Worm (Caenorhabditis elegans) whole organism, late embryonic: ENCODE results near the gene ugt-10.

Experiments
- C08G9.2 ChIP-seq: sonication (generic microtip); optimal IDR thresholded peaks from 2 replicates; lab custom pipeline; 2016; ENCODE audit warnings: mild to moderate bottlenecking, missing genetic modification characterization, moderate library complexity, missing compliant biosample characterization
- C38D4.7 ChIP-seq: fragments of 200-800 bp; sonication (Bioruptor generic); optimal IDR thresholded peaks from 2 replicates; lab custom pipeline; 2018; ENCODE audit warnings: mild to moderate bottlenecking, missing genetic modification characterization, moderate library complexity, missing compliant biosample characterization
- K02D7.2 ChIP-seq: sonication (generic microtip); optimal IDR thresholded peaks from 2 replicates; lab custom pipeline; 2017; ENCODE audit warnings: mild to moderate bottlenecking, missing genetic modification characterization, missing compliant biosample characterization
- T23F11.4 ChIP-seq: fragments of 200-800 bp; sonication (Bioruptor generic); optimal IDR thresholded peaks from 2 replicates; lab custom pipeline; 2018; ENCODE audit warnings: mild to moderate bottlenecking, missing genetic modification characterization, missing compliant biosample characterization
- Y22D7AL.16 ChIP-seq: sonication (generic microtip); optimal IDR thresholded peaks from 2 replicates; lab custom pipeline; 2016; ENCODE audit warnings: missing genetic modification characterization, missing compliant biosample characterization
- ahr-1 ChIP-seq: sonication (generic microtip); optimal IDR thresholded peaks from 2 replicates; lab custom pipeline; 2016; ENCODE audit warnings: missing genetic modification characterization, missing compliant biosample characterization
- ama-1 ChIP-seq: fragments of 150-350 bp; optimal IDR thresholded peaks from 2 replicates; lab custom pipeline; 2014
- ceh-18 ChIP-seq: sonication (generic microtip); optimal IDR thresholded peaks from 2 replicates; lab custom pipeline; 2016; ENCODE audit warnings: missing genetic modification characterization, missing compliant biosample characterization
- ceh-19 ChIP-seq: fragments of 200-800 bp; sonication (Bioruptor generic); optimal IDR thresholded peaks from 2 replicates; lab custom pipeline; 2018; ENCODE audit warnings: mild to moderate bottlenecking, missing genetic modification characterization, missing compliant biosample characterization
- ceh-31 ChIP-seq: sonication (generic microtip); optimal IDR thresholded peaks from 2 replicates; lab custom pipeline; 2016; ENCODE audit warnings: missing genetic modification characterization, missing compliant biosample characterization
- ceh-34 ChIP-seq: sonication (generic microtip); optimal IDR thresholded peaks from 2 replicates; lab custom pipeline; 2016; ENCODE audit warnings: mild to moderate bottlenecking, missing genetic modification characterization, missing compliant biosample characterization
- ceh-48 ChIP-seq: sonication (generic microtip); optimal IDR thresholded peaks from 2 replicates; lab custom pipeline; 2016; ENCODE audit warnings: missing genetic modification characterization, inconsistent platforms, missing compliant biosample characterization
- ceh-6 ChIP-seq: fragments of 200-800 bp; sonication (Bioruptor generic); optimal IDR thresholded peaks from 2 replicates; lab custom pipeline; 2018; ENCODE audit warnings: mild to moderate bottlenecking, missing genetic modification characterization, missing compliant biosample characterization
- ceh-9 ChIP-seq: sonication (generic microtip); optimal IDR thresholded peaks from 2 replicates; lab custom pipeline; 2016; ENCODE audit warnings: mild to moderate bottlenecking, missing genetic modification characterization, inconsistent platforms, missing compliant biosample characterization
- dmd-4 ChIP-seq: sonication (generic microtip); optimal IDR thresholded peaks from 2 replicates; lab custom pipeline; 2016; ENCODE audit warnings: borderline replicate concordance, missing genetic modification characterization, missing compliant biosample characterization
- dve-1 ChIP-seq: sonication (generic microtip); optimal IDR thresholded peaks from 2 replicates; lab custom pipeline; 2017; ENCODE audit warnings: antibody characterized with exemption, mild to moderate bottlenecking, missing genetic modification characterization, missing compliant biosample characterization
- elt-2 ChIP-seq: sonication (generic microtip); optimal IDR thresholded peaks from 2 replicates; lab custom pipeline; 2016; ENCODE audit warnings: missing genetic modification reagents, missing genetic modification characterization, missing compliant biosample characterization
- elt-4 ChIP-seq: sonication (generic microtip); optimal IDR thresholded peaks from 2 replicates; lab custom pipeline; 2016; ENCODE audit warnings: missing genetic modification characterization, missing compliant biosample characterization
- fkh-6 ChIP-seq: sonication (generic microtip); optimal IDR thresholded peaks from 2 replicates; lab custom pipeline; 2016; ENCODE audit warnings: missing genetic modification characterization, missing compliant biosample characterization
- hlh-30 ChIP-seq: sonication (generic microtip); optimal IDR thresholded peaks from 2 replicates; lab custom pipeline; 2017; ENCODE audit warnings: antibody characterized with exemption, missing genetic modification characterization, missing compliant biosample characterization; ENCODE audit not compliant: insufficient read depth
- hlh-6 ChIP-seq: sonication (generic microtip); optimal IDR thresholded peaks from 2 replicates; lab custom pipeline; 2016; ENCODE audit warnings: missing genotype, missing genetic modification characterization, missing compliant biosample characterization
- hlh-8 ChIP-seq: sonication (generic microtip); optimal IDR thresholded peaks from 2 replicates; lab custom pipeline; 2016; ENCODE audit warnings: missing genotype, missing genetic modification characterization, missing compliant biosample characterization
- lin-11 ChIP-seq: fragments of 200-800 bp; sonication (Bioruptor generic); optimal IDR thresholded peaks from 2 replicates; lab custom pipeline; 2018; ENCODE audit warnings: mild to moderate bottlenecking, missing genetic modification characterization, missing compliant biosample characterization
- mec-3 ChIP-seq: sonication (generic microtip); optimal IDR thresholded peaks from 2 replicates; lab custom pipeline; 2016; ENCODE audit warnings: borderline replicate concordance, missing genetic modification characterization, missing compliant biosample characterization
- nfya-1 ChIP-seq: sonication (generic microtip); optimal IDR thresholded peaks from 2 replicates; lab custom pipeline; 2017; ENCODE audit warnings: missing genetic modification characterization, mild to moderate bottlenecking, missing compliant biosample characterization, antibody characterized with exemption, moderate library complexity
- nhr-11 ChIP-seq: fragments of 150-350 bp; optimal IDR thresholded peaks from 2 replicates; lab custom pipeline; 2014; ENCODE audit warnings: missing biosample characterization, missing genetic modification characterization
- pag-3 ChIP-seq: sonication (generic microtip); optimal IDR thresholded peaks from 2 replicates; lab custom pipeline; 2016; ENCODE audit warnings: missing compliant biosample characterization, missing genetic modification characterization, borderline replicate concordance
- pat-9 ChIP-seq: fragments of 200-800 bp; sonication (Bioruptor generic); optimal IDR thresholded peaks from 2 replicates; lab custom pipeline; 2018; ENCODE audit warnings: mild to moderate bottlenecking, missing genetic modification characterization, moderate library complexity, missing compliant biosample characterization
- pha-2 ChIP-seq: sonication (generic microtip); optimal IDR thresholded peaks from 2 replicates; lab custom pipeline; 2017; ENCODE audit warnings: mild to moderate bottlenecking, missing genetic modification characterization, missing compliant biosample characterization
- pha-4 ChIP-seq: fragments of 150-350 bp; optimal IDR thresholded peaks from 2 replicates; lab custom pipeline; 2018; ENCODE audit warnings: missing biosample characterization, missing genetic modification reagents, missing genetic modification characterization
- pqm-1 ChIP-seq: sonication (generic microtip); optimal IDR thresholded peaks from 2 replicates; lab custom pipeline; 2016; ENCODE audit warnings: missing genetic modification characterization, missing compliant biosample characterization
- rnt-1 ChIP-seq: sonication (generic microtip); optimal IDR thresholded peaks from 2 replicates; lab custom pipeline; 2016; ENCODE audit warnings: missing genetic modification characterization, missing compliant biosample characterization
- tbx-2 ChIP-seq: sonication (generic microtip); optimal IDR thresholded peaks from 2 replicates; lab custom pipeline; 2016; ENCODE audit warnings: missing genetic modification characterization, missing compliant biosample characterization
- ttx-3 ChIP-seq: sonication (generic microtip); optimal IDR thresholded peaks from 2 replicates; lab custom pipeline; 2016; ENCODE audit warnings: missing genetic modification reagents, missing genetic modification characterization, missing compliant biosample characterization
- unc-55 ChIP-seq: sonication (generic microtip); optimal IDR thresholded peaks from 2 replicates; lab custom pipeline; 2017; ENCODE audit warnings: missing biosample characterization, missing genetic modification reagents, missing genetic modification characterization
- zip-5 ChIP-seq: sonication (generic microtip); optimal IDR thresholded peaks from 2 replicates; lab custom pipeline; 2016; ENCODE audit warnings: missing genetic modification characterization, missing compliant biosample characterization
- ztf-16 ChIP-seq: sonication (generic microtip); optimal IDR thresholded peaks from 2 replicates; lab custom pipeline; 2017; ENCODE audit warnings: missing genetic modification characterization, missing compliant biosample characterization

The ugt-10 gene

DNA sequence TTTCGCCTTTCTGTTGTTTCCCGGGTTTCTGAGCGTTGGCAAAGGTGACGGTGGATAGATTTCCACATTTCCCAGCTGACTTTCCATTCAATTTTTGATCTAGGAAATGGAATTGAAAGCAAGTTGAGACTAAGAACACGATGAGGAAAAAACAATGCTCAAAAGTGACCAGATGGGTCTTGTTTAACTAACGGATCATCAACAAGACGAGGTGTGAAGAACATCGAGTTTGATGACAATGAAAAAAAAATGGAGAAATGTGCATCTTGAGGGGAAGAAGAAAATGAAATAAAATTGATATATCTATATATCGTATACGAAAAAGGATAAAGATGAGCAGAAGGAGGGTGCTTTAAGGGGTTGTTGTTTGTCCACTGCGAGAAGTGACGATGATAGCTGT is 22.3 kb downstream of the ugt-10 start, which contains the start of gene T19H12.6:
T19H12.6 (minus strand) TSS at position 101 of the 400 bp plus-strand sequence.
- no peak for TF ChIP-seq dve-1 (tag; lab: Kevin White, UChicago)
- TF ChIP-seq hlh-30 (tag; lab: Kevin White, UChicago): no peak
- TF ChIP-seq fkh-6 (tag; lab: Kevin White, UChicago): no peak
- no peak for TF ChIP-seq pat-9
- TF ChIP-seq rnt-1 (tag; lab: Kevin White, UChicago): no peak
- no peak for TF ChIP-seq mec-3 (tag; lab: Kevin White, UChicago)

DNA sequence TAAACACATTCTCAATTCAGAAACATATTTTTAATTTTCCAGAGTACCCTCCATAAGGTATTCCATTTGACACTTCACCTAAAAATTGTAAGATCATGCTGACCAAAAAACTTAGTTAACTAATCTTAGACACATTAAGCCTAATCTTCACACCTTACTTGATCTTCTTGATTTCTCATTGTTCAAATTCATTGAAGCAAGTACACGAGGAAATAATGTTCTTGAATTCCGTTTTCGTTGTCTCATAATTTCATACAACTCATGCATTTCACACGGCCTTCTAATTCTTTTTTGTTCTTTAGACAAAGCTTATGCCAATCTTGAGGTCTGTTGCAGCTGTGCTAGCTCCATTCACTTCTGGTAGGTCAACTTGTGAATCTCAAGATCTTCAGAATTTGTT is 27.9 kb downstream of the ugt-10 start, which contains the start of gene srd-33:
srd-33 (plus strand) TSS at position 301 of the 400 bp plus-strand sequence.
- TF ChIP-seq nfya-1 (tag; lab: Kevin White, UChicago) (no peak), C08G9.2 (tag; lab: Kevin White, UChicago) (no peak), pqm-1 (tag; lab: Kevin White, UChicago) (no peak), ttx-3 (tag; lab: Kevin White, UChicago) (no peak), ceh-18 (no peak), hlh-6 (tag; lab: Kevin White, UChicago) (no peak), zip-5 (tag; lab: Kevin White, UChicago) (no peak), pat-9 (no peak), C38D4.7 (GFP tag; lab: Kevin White, UChicago) (no peak), ceh-6 (GFP tag; lab: Kevin White, UChicago) (no peak), ceh-19 (GFP tag; lab: Kevin White, UChicago) (no peak), Y22D7AL.16 (tag; lab: Kevin White, UChicago) (no peak), pha-2 (no peak), ztf-16 (tag; lab: Kevin White, UChicago) (no peak), T23F11.4 (GFP tag; lab: Kevin White, UChicago) (no peak)

DNA sequence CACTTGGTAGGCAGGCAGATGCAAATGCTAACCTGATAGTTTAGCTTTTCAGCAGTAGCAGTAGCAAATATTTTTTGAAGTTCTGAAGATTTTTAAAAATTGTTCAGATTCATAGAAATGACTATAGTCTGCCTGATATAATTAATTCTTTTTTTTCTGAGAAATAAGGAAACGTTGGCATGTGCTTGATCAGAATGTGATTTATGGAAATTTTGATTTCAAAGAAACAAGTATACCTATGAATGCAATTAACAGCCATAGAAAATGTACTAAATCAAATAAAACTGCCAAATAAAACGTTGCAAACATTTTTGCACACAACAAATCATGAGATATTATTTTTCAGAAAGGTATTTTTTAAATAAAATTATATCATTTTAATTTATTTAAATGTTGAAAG is 29.3 kb downstream of the ugt-10 start:
- TF ChIP-seq ceh-19 (GFP tag; lab: Kevin White, UChicago) (no peak), elt-2 (no peak), nfya-1 (tag; lab: Kevin White, UChicago) (no peak), ceh-48 (tag; lab: Kevin White, UChicago) (no peak), Y22D7AL.16 (tag; lab: Kevin White, UChicago) (no peak), unc-55 (GFP tag; lab: Kevin White, UChicago) (no peak), nhr-11 (tag; lab: Kevin White, UChicago) (no peak), rnt-1 (tag; lab: Kevin White, UChicago) (no peak), pqm-1 (tag; lab: Kevin White, UChicago) (no peak), elt-4 (tag; lab: Kevin White, UChicago) (no peak), C08G9.2 (tag; lab: Kevin White, UChicago) (no peak), ceh-34 (tag; lab: Kevin White, UChicago) (no peak), dmd-4 (no peak), ttx-3 (tag; lab: Kevin White, UChicago) (no peak)

DNA sequence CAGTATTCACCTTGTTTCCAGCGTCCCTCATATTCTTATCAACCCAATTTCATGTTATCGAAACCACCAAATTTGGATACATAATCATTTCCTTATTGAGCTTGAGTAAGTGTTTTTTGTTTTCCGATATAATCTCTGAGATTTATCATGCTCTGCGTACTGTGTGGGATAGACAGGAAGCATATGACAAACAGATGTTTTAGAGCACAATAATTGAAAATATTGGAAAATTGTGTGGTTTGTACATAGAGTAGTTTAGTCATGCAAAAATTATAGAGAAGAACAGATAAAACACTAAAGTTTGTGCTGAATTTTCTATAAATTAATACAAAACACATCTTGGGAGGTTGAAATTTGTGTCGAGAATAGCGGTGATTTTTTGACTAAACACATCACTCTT is 31.2 kb downstream of the ugt-10 start:
- no peak for TF ChIP-seq hlh-6 (tag; lab: Kevin White, UChicago)
- no peak for TF ChIP-seq pqm-1 (tag; lab: Kevin White, UChicago)
- TF ChIP-seq ceh-9 (tag; lab: Kevin White, UChicago): no peak
- TF ChIP-seq unc-55 (GFP tag; lab: Kevin White, UChicago): no peak
- TF ChIP-seq K02D7.2 (tag; lab: Kevin White, UChicago): no peak
- TF ChIP-seq pag-3 (tag; lab: Kevin White, UChicago): no peak
- no peak for TF ChIP-seq zip-5 (tag; lab: Kevin White, UChicago)
- TF ChIP-seq ahr-1 (tag; lab: Kevin White, UChicago): no peak
- TF ChIP-seq fkh-6 (tag; lab: Kevin White, UChicago): no peak
- TF ChIP-seq tbx-2 (tag; lab: Kevin White, UChicago): no peak
- TF ChIP-seq ama-1 (lab: Kevin White, UChicago): no peak
- TF ChIP-seq lin-11 (tag; lab: Kevin White, UChicago): no peak
- TF ChIP-seq ceh-31 (tag; lab: Kevin White, UChicago): no peak
- TF ChIP-seq ztf-16 (tag; lab: Kevin White, UChicago): no peak
- no peak for TF ChIP-seq pha-4 (tag; lab: Kevin White, UChicago)
- no peak for TF ChIP-seq hlh-8 (tag; lab: Kevin White, UChicago)
